Fruit fly (Drosophila melanogaster) whole organism, embryonic: ENCODE data around the gene CG3337.
A peak's percentile ranks its signal among the peaks of the same experiment; 100 is the strongest.

Source experiments
- B-H1 ChIP-seq: fragments of 200-800 bp; sonication (Bioruptor generic); IDR thresholded peaks from 3 replicates; pipeline ENCODE4 v1.3.6; 2022; ENCODE audit warnings: missing biosample characterization, missing genetic modification characterization
- CG10321 ChIP-seq: fragments of 200-800 bp; sonication (Bioruptor generic); IDR thresholded peaks from 2 replicates; pipeline ENCODE4 v1.3.6; 2022; ENCODE audit warnings: missing biosample characterization, missing genetic modification characterization
- CG10959 ChIP-seq: fragments of 200-800 bp; sonication (Bioruptor generic); IDR thresholded peaks from 2 replicates; pipeline ENCODE4 v1.3.6; 2022; ENCODE audit warnings: missing biosample characterization, missing genetic modification characterization
- CG11398 ChIP-seq: fragments of 200-800 bp; sonication (Bioruptor generic); optimal IDR thresholded peaks from 2 replicates; lab custom pipeline; 2016; ENCODE audit warnings: missing biosample characterization, missing genetic modification characterization
- CG12236 ChIP-seq: fragments of 200-800 bp; sonication (Bioruptor generic); optimal IDR thresholded peaks from 2 replicates; lab custom pipeline; 2016; ENCODE audit warnings: missing biosample characterization, missing genetic modification characterization
- CG13775 ChIP-seq: fragments of 200-800 bp; sonication (Bioruptor generic); optimal IDR thresholded peaks from 3 replicates; lab custom pipeline; 2017; ENCODE audit warnings: missing biosample characterization, mild to moderate bottlenecking, missing genetic modification characterization
- CG14860 ChIP-seq: fragments of 200-800 bp; sonication (Bioruptor generic); IDR thresholded peaks from 3 replicates; pipeline ENCODE4 v1.3.6; 2022; ENCODE audit warnings: missing biosample characterization, missing genetic modification characterization; ENCODE audit not compliant: partially characterized antibody
- CG15011 ChIP-seq: fragments of 200-800 bp; sonication (Bioruptor generic); optimal IDR thresholded peaks from 3 replicates; lab custom pipeline; 2018; ENCODE audit warnings: missing biosample characterization, mild to moderate bottlenecking, missing genetic modification characterization
- CG1603 ChIP-seq: fragments of 200-800 bp; sonication (Bioruptor generic); optimal IDR thresholded peaks from 2 replicates; lab custom pipeline; 2019; ENCODE audit warnings: missing biosample characterization, mild to moderate bottlenecking, missing genetic modification characterization, moderate library complexity
- CG17186 ChIP-seq: fragments of 200-800 bp; sonication (Bioruptor generic); optimal IDR thresholded peaks from 3 replicates; lab custom pipeline; 2017; ENCODE audit warnings: missing biosample characterization, missing genetic modification reagents, missing genetic modification characterization
- CG17359 ChIP-seq: fragments of 200-800 bp; sonication (Bioruptor generic); optimal IDR thresholded peaks from 3 replicates; lab custom pipeline; 2018; ENCODE audit warnings: missing biosample characterization, mild to moderate bottlenecking, missing genetic modification characterization, moderate library complexity
- CG17385 ChIP-seq: fragments of 200-800 bp; sonication (Bioruptor generic); optimal IDR thresholded peaks from 3 replicates; lab custom pipeline; 2018; ENCODE audit warnings: missing biosample characterization, mild to moderate bottlenecking, missing genetic modification characterization
- CG17802 ChIP-seq: fragments of 200-800 bp; sonication (Bioruptor generic); optimal IDR thresholded peaks from 2 replicates; lab custom pipeline; 2018; ENCODE audit warnings: missing biosample characterization, mild to moderate bottlenecking, missing genetic modification characterization, moderate library complexity
- CG1792 ChIP-seq: fragments of 200-800 bp; sonication (Bioruptor generic); optimal IDR thresholded peaks from 2 replicates; lab custom pipeline; 2016; ENCODE audit warnings: missing biosample characterization, missing genetic modification characterization
- CG18262 ChIP-seq: fragments of 200-800 bp; optimal IDR thresholded peaks from 3 replicates; lab custom pipeline; 2019; ENCODE audit warnings: missing biosample characterization, mild to moderate bottlenecking, missing genetic modification characterization, moderate library complexity
- CG3065 ChIP-seq: fragments of 200-800 bp; sonication (Bioruptor generic); optimal IDR thresholded peaks from 2 replicates; lab custom pipeline; 2016; ENCODE audit warnings: missing biosample characterization, missing genetic modification characterization
- CG31224 ChIP-seq: fragments of 200-800 bp; sonication (Bioruptor generic); IDR thresholded peaks from 2 replicates; pipeline ENCODE4 v1.3.6; 2022; ENCODE audit warnings: missing biosample characterization, missing genetic modification characterization
- CG3726 ChIP-seq: fragments of 200-800 bp; sonication (Bioruptor generic); IDR thresholded peaks from 3 replicates; pipeline ENCODE4, ENCODE4 v1.3.6; 2022; ENCODE audit warnings: missing biosample characterization, missing genetic modification characterization
- CG4282 ChIP-seq: fragments of 200-800 bp; sonication (Bioruptor generic); optimal IDR thresholded peaks from 2 replicates; lab custom pipeline; 2016; ENCODE audit warnings: missing biosample characterization, missing genetic modification characterization
- CG4707 ChIP-seq: fragments of 200-800 bp; sonication (Bioruptor generic); optimal IDR thresholded peaks from 2 replicates; lab custom pipeline; 2018; ENCODE audit warnings: missing biosample characterization, mild to moderate bottlenecking, missing genetic modification characterization, moderate library complexity
- CG6689 ChIP-seq: fragments of 200-800 bp; sonication (Bioruptor generic); IDR thresholded peaks from 2 replicates; pipeline ENCODE4 v1.3.6; 2022; ENCODE audit warnings: missing biosample characterization, missing genetic modification characterization
- CG7987 ChIP-seq: fragments of 200-800 bp; sonication (Bioruptor generic); optimal IDR thresholded peaks from 2 replicates; lab custom pipeline; 2018; ENCODE audit warnings: missing biosample characterization, mild to moderate bottlenecking, missing genetic modification characterization, moderate library complexity
- CG8924 ChIP-seq: fragments of 200-800 bp; optimal IDR thresholded peaks from 3 replicates; lab custom pipeline; 2019; ENCODE audit warnings: missing biosample characterization, mild to moderate bottlenecking, missing genetic modification characterization, moderate library complexity
- Camta ChIP-seq: fragments of 200-800 bp; sonication (Bioruptor generic); optimal IDR thresholded peaks from 2 replicates; lab custom pipeline; 2016; ENCODE audit warnings: missing biosample characterization, missing genetic modification characterization
- D19B ChIP-seq: fragments of 200-800 bp; sonication (Bioruptor generic); optimal IDR thresholded peaks from 2 replicates; lab custom pipeline; 2017; ENCODE audit warnings: missing biosample characterization, mild to moderate bottlenecking, missing genetic modification characterization
- GATAe ChIP-seq: fragments of 200-800 bp; sonication (Bioruptor generic); conservative IDR thresholded peaks from 2 replicates; pipeline ENCODE4 v1.3.6; 2022; ENCODE audit warnings: missing biosample characterization, missing genetic modification characterization
- MESR4 ChIP-seq: fragments of 200-800 bp; sonication (Bioruptor generic); optimal IDR thresholded peaks from 2 replicates; lab custom pipeline; 2018; ENCODE audit warnings: missing biosample characterization, mild to moderate bottlenecking, missing genetic modification characterization, moderate library complexity
- MTF-1 ChIP-seq: fragments of 200-800 bp; sonication (Bioruptor generic); optimal IDR thresholded peaks from 2 replicates; lab custom pipeline; 2018; ENCODE audit warnings: missing biosample characterization, mild to moderate bottlenecking, missing genetic modification characterization, borderline replicate concordance
- Mad ChIP-seq: fragments of 200-800 bp; sonication (Bioruptor generic); optimal IDR thresholded peaks from 2 replicates; lab custom pipeline; 2016; ENCODE audit warnings: missing biosample characterization, missing genetic modification characterization
- Med ChIP-seq: fragments of 200-800 bp; sonication (Bioruptor generic); peaks from one replicate; lab custom pipeline; 2016; ENCODE audit warnings: missing biosample characterization, missing genetic modification characterization, mild to moderate bottlenecking, inconsistent platforms, moderate library complexity
- Side ChIP-seq: fragments of 200-800 bp; sonication (Bioruptor generic); optimal IDR thresholded peaks from 2 replicates; lab custom pipeline; 2016; ENCODE audit warnings: missing biosample characterization, missing genetic modification characterization
- bigmax ChIP-seq: fragments of 200-800 bp; sonication (Bioruptor generic); optimal IDR thresholded peaks from 2 replicates; lab custom pipeline; 2018; ENCODE audit warnings: missing biosample characterization, mild to moderate bottlenecking, missing genetic modification characterization
- disco-r ChIP-seq: fragments of 200-800 bp; sonication (Bioruptor generic); optimal IDR thresholded peaks from 2 replicates; lab custom pipeline; 2016; ENCODE audit warnings: missing biosample characterization, missing genetic modification characterization
- fd102C ChIP-seq: fragments of 200-800 bp; sonication (Bioruptor generic); optimal IDR thresholded peaks from 2 replicates; lab custom pipeline; 2018; ENCODE audit warnings: missing biosample characterization, mild to moderate bottlenecking, missing genetic modification characterization, moderate library complexity
- fd64A ChIP-seq: fragments of 200-800 bp; sonication (Bioruptor generic); optimal IDR thresholded peaks from 3 replicates; lab custom pipeline; 2018; ENCODE audit warnings: missing biosample characterization, mild to moderate bottlenecking, missing genetic modification characterization
- ftz-f1 ChIP-seq: fragments of 200-800 bp; sonication (Bioruptor generic); optimal IDR thresholded peaks from 2 replicates; lab custom pipeline; 2016; ENCODE audit warnings: missing biosample characterization, missing genetic modification characterization
- ham ChIP-seq: fragments of 200-800 bp; sonication (Bioruptor generic); IDR thresholded peaks from 2 replicates; pipeline ENCODE4 v1.3.6; 2022; ENCODE audit warnings: missing biosample characterization, missing genetic modification characterization
- jigr1 ChIP-seq: fragments of 200-800 bp; sonication (Bioruptor generic); IDR thresholded peaks from 3 replicates; pipeline ENCODE4 v1.3.6; 2022; ENCODE audit warnings: missing biosample characterization, missing genetic modification characterization
- lab ChIP-seq: fragments of 200-800 bp; sonication (Bioruptor generic); optimal IDR thresholded peaks from 3 replicates; lab custom pipeline; 2017; ENCODE audit warnings: missing biosample characterization, missing genetic modification characterization, mild to moderate bottlenecking, moderate library complexity, missing genetic modification reagents
- lmd ChIP-seq: fragments of 200-800 bp; sonication (Bioruptor generic); IDR thresholded peaks from 2 replicates; pipeline ENCODE4 v1.3.6; 2022; ENCODE audit warnings: missing biosample characterization, missing genetic modification characterization
- pzg ChIP-seq: fragments of 200-800 bp; sonication (Bioruptor generic); optimal IDR thresholded peaks from 3 replicates; lab custom pipeline; 2018; ENCODE audit warnings: missing biosample characterization, mild to moderate bottlenecking, missing genetic modification characterization, moderate library complexity
- ro ChIP-seq: fragments of 200-800 bp; sonication (Bioruptor generic); IDR thresholded peaks from 2 replicates; pipeline ENCODE4 v1.3.6; 2022; ENCODE audit warnings: missing biosample characterization, missing genetic modification characterization
- slp2 ChIP-seq: fragments of 200-800 bp; sonication (Bioruptor generic); optimal IDR thresholded peaks from 2 replicates; lab custom pipeline; 2016; ENCODE audit warnings: missing biosample characterization, missing genetic modification characterization
- sqz ChIP-seq: fragments of 200-800 bp; sonication (Bioruptor generic); optimal IDR thresholded peaks from 3 replicates; lab custom pipeline; 2018; ENCODE audit warnings: missing biosample characterization, mild to moderate bottlenecking, missing genetic modification characterization
- tx ChIP-seq: fragments of 200-800 bp; sonication (Bioruptor generic); optimal IDR thresholded peaks from 2 replicates; lab custom pipeline; 2016; ENCODE audit warnings: missing biosample characterization, missing genetic modification characterization
- vfl ChIP-seq: fragments of 200-800 bp; sonication (Bioruptor generic); optimal IDR thresholded peaks from 2 replicates; lab custom pipeline; 2016; ENCODE audit warnings: missing biosample characterization, missing genetic modification characterization
- vnd ChIP-seq: fragments of 200-800 bp; sonication (Bioruptor generic); IDR thresholded peaks from 3 replicates; pipeline ENCODE4 v1.3.6; 2022; ENCODE audit warnings: missing biosample characterization, missing genetic modification characterization; ENCODE audit not compliant: partially characterized antibody
- wor ChIP-seq: fragments of 200-800 bp; sonication (Bioruptor generic); IDR thresholded peaks from 2 replicates; pipeline ENCODE4 v1.3.6; 2022; ENCODE audit warnings: missing biosample characterization, missing genetic modification characterization
- zf30C ChIP-seq: fragments of 200-800 bp; sonication (Bioruptor generic); optimal IDR thresholded peaks from 3 replicates; lab custom pipeline; 2018; ENCODE audit warnings: missing biosample characterization, mild to moderate bottlenecking, missing genetic modification characterization

Gene CG3337

DNA sequence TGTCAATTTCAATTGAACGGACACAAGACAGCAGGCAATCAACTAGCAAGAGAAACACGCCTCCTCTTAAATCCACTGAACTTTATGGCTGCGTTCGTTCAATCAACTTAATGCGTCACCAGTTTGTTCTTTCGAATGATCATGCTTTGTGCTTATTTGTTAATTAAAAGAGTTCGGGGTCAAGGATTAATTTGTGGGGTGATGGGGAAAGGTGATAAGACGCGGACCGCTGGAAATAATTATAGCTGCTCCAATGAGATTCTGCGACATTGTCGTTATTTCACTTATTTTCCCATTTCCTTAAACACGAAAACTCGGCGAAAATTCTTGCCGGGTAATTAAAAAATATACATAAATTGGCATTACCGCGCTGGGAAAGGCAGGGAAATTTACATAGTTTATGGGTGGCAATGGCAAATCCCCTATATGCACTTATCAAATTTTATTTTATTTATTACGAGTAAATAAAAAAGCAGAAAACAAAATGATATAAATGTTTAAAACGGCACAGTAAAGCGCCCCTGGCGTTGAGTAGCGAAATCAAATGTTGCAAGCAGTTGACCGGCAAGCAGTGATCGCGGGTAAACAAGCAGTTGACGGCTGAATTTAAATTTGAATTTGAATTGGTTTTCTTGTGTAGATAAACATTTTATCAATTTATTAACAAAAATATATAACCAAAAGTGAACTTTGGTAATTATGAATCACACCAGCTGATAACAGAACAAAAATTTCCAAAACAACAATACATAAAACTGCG is 38.8 kb downstream of the CG3337 start (continued):
- peak; percentile 67 for TF ChIP-seq CG17359
- peak; percentile 53 for TF ChIP-seq CG12236 (GFP tag; lab: Kevin White, UChicago)
- 0 out of 2 replicates have a peak, but pooled peaks have one; percentile 33 for TF ChIP-seq CG6689 (GFP tag; lab: Robert Waterston, UW)
- TF ChIP-seq CG4707 (GFP tag; lab: Kevin White, UChicago): peak; percentile 71
- peak; percentile 30 for TF ChIP-seq zf30C
- TF ChIP-seq Side (GFP tag; lab: Kevin White, UChicago): peak; percentile 59
- TF ChIP-seq CG1603 (tag; lab: Kevin White, UChicago): peak; percentile 78
- peak; percentile 88 for TF ChIP-seq Mad (GFP tag; lab: Kevin White, UChicago)
- peak; percentile 80 for TF ChIP-seq CG3065 (GFP tag; lab: Kevin White, UChicago)
- TF ChIP-seq CG10959 (GFP tag; lab: Robert Waterston, UW): peak; percentile 69
- TF ChIP-seq lab (GFP tag; lab: Kevin White, UChicago): peak; percentile 81
- peak; percentile 25 for TF ChIP-seq fd102C (GFP tag; lab: Kevin White, UChicago)
- TF ChIP-seq B-H1: no peak
- TF ChIP-seq ftz-f1 (GFP tag; lab: Kevin White, UChicago): peak; percentile 33
- TF ChIP-seq vfl (GFP tag; lab: Kevin White, UChicago): peak; percentile 82
- TF ChIP-seq tx (GFP tag; lab: Kevin White, UChicago): peak; percentile 58
- no peak; the same call in 1 of the 2 replicates for TF ChIP-seq wor (GFP tag; lab: Robert Waterston, UW)
- peak; percentile 67 for TF ChIP-seq CG31224 (GFP tag; lab: Robert Waterston, UW)
- TF ChIP-seq jigr1 (GFP tag; lab: Robert Waterston, UW): no peak
- TF ChIP-seq bigmax (GFP tag; lab: Kevin White, UChicago): no peak
- TF ChIP-seq MTF-1: peak; percentile 83
- peak; percentile 32 for TF ChIP-seq pzg
- TF ChIP-seq ham: peak; percentile 38; the same call in 1 of the 2 replicates
- TF ChIP-seq lmd (GFP tag; lab: Robert Waterston, UW): peak; percentile 73
- peak; percentile 98 for TF ChIP-seq Med
- peak; percentile 65 for TF ChIP-seq CG11398 (GFP tag; lab: Kevin White, UChicago)
- 0 out of 2 replicates have a peak, but pooled peaks have one; percentile 46 for TF ChIP-seq ro (GFP tag; lab: Robert Waterston, UW)
- TF ChIP-seq sqz (GFP tag; lab: Kevin White, UChicago): peak; percentile 79
- 0 out of 2 replicates have a peak, but pooled peaks have one; percentile 11 for TF ChIP-seq GATAe (GFP tag; lab: Robert Waterston, UW)
- TF ChIP-seq CG17385: peak; percentile 60
- 0 out of 3 replicates have a peak, but pooled peaks have one; percentile 55 for TF ChIP-seq CG3726 (GFP tag; lab: Robert Waterston, UW)
- no peak for TF ChIP-seq CG4282 (GFP tag; lab: Kevin White, UChicago)
- TF ChIP-seq D19B (GFP tag; lab: Kevin White, UChicago): peak; percentile 36
- peak; percentile 63 for TF ChIP-seq CG17802 (tag; lab: Kevin White, UChicago)
- TF ChIP-seq fd64A: peak; percentile 33
- TF ChIP-seq slp2 (GFP tag; lab: Kevin White, UChicago): peak; percentile 68
- TF ChIP-seq CG14860 (GFP tag; lab: Robert Waterston, UW): no peak
- TF ChIP-seq CG10321 (GFP tag; lab: Robert Waterston, UW): peak; percentile 28; the same call in 1 of the 2 replicates
- peak; percentile 39 for TF ChIP-seq CG8924 (tag; lab: Kevin White, UChicago)
- peak; percentile 56 for TF ChIP-seq disco-r
- no peak for TF ChIP-seq CG17186 (GFP tag; lab: Kevin White, UChicago)
- peak; percentile 62 for TF ChIP-seq CG18262 (tag; lab: Kevin White, UChicago)
- TF ChIP-seq CG15011: peak; percentile 44
- no peak for TF ChIP-seq MESR4 (GFP tag; lab: Kevin White, UChicago)
- peak; percentile 76 for TF ChIP-seq CG13775 (GFP tag; lab: Kevin White, UChicago)
- peak; percentile 74 for TF ChIP-seq Camta (GFP tag; lab: Kevin White, UChicago)
- peak; percentile 54 for TF ChIP-seq CG1792 (GFP tag; lab: Kevin White, UChicago)
- TF ChIP-seq vnd (GFP tag; lab: Robert Waterston, UW): no peak
- peak; percentile 83 for TF ChIP-seq CG7987 (GFP tag; lab: Kevin White, UChicago)
